Fruit fly (Drosophila melanogaster) Kc167 (cell line): ENCODE measurements around the gene CG4004.

Source experiments
- Myc ChIP-seq: fragments of >200 bp; optimal IDR thresholded peaks from 2 replicates; lab custom pipeline; 2017; ENCODE audit warnings: missing external identifiers
- Sin3A ChIP-seq: fragments of >200 bp; optimal IDR thresholded peaks from 2 replicates; lab custom pipeline; 2018; ENCODE audit warnings: missing external identifiers
- insv ChIP-seq: fragments of >200 bp; optimal IDR thresholded peaks from 3 replicates; lab custom pipeline; 2018; ENCODE audit warnings: missing external identifiers
- psq ChIP-seq: fragments of >200 bp; optimal IDR thresholded peaks from 2 replicates; lab custom pipeline; 2017; ENCODE audit warnings: missing external identifiers
- ttk ChIP-seq: sonication (Bioruptor generic); optimal IDR thresholded peaks from 2 replicates; lab custom pipeline; 2017; ENCODE audit warnings: missing external identifiers

DNA sequence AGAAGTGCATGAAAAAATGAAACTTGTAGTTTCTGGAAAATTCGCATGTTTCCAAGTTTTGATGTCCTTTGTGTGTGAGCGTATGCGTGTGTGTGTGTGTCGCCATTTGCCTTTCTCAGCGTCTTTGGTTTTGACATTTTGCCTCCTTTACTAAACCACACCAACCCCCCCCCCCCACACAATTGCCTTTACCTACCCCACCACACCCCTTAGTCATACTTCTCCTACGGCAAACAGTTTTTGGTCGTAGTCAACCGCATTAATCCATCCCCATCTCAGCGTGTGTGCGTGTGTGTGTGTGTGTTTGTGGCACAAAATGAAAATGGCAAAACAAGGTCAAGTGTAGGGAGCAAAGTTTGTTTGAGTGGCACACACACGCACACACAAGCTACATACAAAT lies 5.0 kb downstream of the CG4004 start:
- no peak for TF ChIP-seq Sin3A (lab: Kevin White, UChicago)
- no peak for TF ChIP-seq Myc (lab: Kevin White, UChicago)
- TF ChIP-seq insv (lab: Kevin White, UChicago): no peak
- no peak for TF ChIP-seq psq (lab: Kevin White, UChicago)
- no peak for TF ChIP-seq ttk (lab: Kevin White, UChicago)
